Fruit fly (Drosophila melanogaster) Kc167 (cell line): Measurements from ENCODE around the gene rols.

Experiments
- Myc ChIP-seq: fragments of >200 bp; optimal IDR thresholded peaks from 2 replicates; lab custom pipeline; 2017; ENCODE audit warnings: missing external identifiers
- Sin3A ChIP-seq: fragments of >200 bp; optimal IDR thresholded peaks from 2 replicates; lab custom pipeline; 2018; ENCODE audit warnings: missing external identifiers
- h ChIP-seq: fragments of >200 bp; optimal IDR thresholded peaks from 3 replicates; lab custom pipeline; 2018; ENCODE audit warnings: missing external identifiers
- insv ChIP-seq: fragments of >200 bp; optimal IDR thresholded peaks from 3 replicates; lab custom pipeline; 2018; ENCODE audit warnings: missing external identifiers
- psq ChIP-seq: fragments of >200 bp; optimal IDR thresholded peaks from 2 replicates; lab custom pipeline; 2017; ENCODE audit warnings: missing external identifiers

dm6 chr3L:12030521-12030920 lies 34.1 kb downstream of the rols start:
- TF ChIP-seq psq (lab: Kevin White, UChicago) (no peak), h (lab: Kevin White, UChicago) (no peak), Myc (lab: Kevin White, UChicago) (no peak), insv (lab: Kevin White, UChicago) (no peak), Sin3A (lab: Kevin White, UChicago) (no peak)
